Fruit fly (Drosophila melanogaster): ENCODE data around the gene CG13051.

Gene CG13051

DNA sequence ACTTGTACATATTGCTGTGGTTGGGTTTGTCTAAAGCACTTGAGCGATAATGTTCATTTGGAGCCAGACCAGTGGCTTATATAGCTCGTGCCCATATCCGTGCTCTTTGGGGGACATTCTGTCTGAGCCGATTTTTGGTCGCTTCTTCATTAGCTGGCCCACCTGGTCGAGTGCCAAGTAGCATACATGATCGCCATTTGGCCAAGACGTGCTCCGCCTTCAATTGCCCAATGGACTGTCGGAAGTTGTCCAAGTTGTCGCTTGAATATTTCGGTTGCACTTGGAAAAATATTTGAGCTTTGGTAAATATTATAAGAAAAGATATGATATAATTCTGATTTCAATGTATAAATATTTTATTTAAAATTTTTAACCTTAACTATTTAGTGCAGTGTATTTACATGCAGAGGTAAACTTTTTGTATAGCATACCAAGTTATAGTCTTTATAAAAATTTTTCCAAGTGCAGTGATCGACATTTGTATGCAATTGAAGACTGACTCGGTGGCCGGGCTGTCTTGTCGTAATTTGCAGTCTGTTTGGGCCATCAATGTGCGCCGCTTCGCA is 20.5 kb upstream of the CG13051 start, which contains the start of gene CG13047:
Gene CG13047, minus strand, starts transcription at position 51 of the 566 bp plus-strand sequence.
- TF ChIP-seq CG2678 (tag; optimal IDR thresholded peaks at IDR 0.05) (peak; percentile 36), Sox102F (GFP tag; optimal IDR thresholded peaks at IDR 0.05) (peak; percentile 36), nom (GFP tag; optimal IDR thresholded peaks at IDR 0.05) (no peak), chinmo (GFP tag; IDR thresholded peaks at IDR 0.05; ENCODE audit: partially characterized antibody) (0 out of 4 replicates have a peak, but pooled peaks have one; percentile 24), gem (tag; optimal IDR thresholded peaks at IDR 0.05) (peak; percentile 29), dmrt99B (tag; optimal IDR thresholded peaks at IDR 0.05) (peak; percentile 44), CG4707 (GFP tag; optimal IDR thresholded peaks at IDR 0.05) (no peak), Hr51 (GFP tag; optimal IDR thresholded peaks at IDR 0.05) (peak in 1 of 2 experiments; percentile 54), Oli (tag; optimal IDR thresholded peaks at IDR 0.05) (peak; percentile 15), nmo (GFP tag; optimal IDR thresholded peaks at IDR 0.05) (peak; percentile 9), chm (GFP tag; IDR thresholded peaks at IDR 0.05) (no peak), ro (GFP tag; IDR thresholded peaks at IDR 0.05) (no peak), CG2712 (tag; optimal IDR thresholded peaks at IDR 0.05) (peak; percentile 11), CG15269 (tag; optimal IDR thresholded peaks at IDR 0.05) (peak; percentile 28), CG7271 (tag; optimal IDR thresholded peaks at IDR 0.05) (no peak), CG7839 (tag; optimal IDR thresholded peaks at IDR 0.05) (peak; percentile 25), phol (tag; optimal IDR thresholded peaks at IDR 0.05) (peak; percentile 22), unpg (GFP tag; optimal IDR thresholded peaks at IDR 0.05) (peak; percentile 2), row (GFP tag; IDR thresholded peaks at IDR 0.05) (0 out of 3 replicates have a peak, but pooled peaks have one; percentile 11), gfzf (GFP tag; optimal IDR thresholded peaks at IDR 0.05) (no peak), tgo (GFP tag; IDR thresholded peaks at IDR 0.05) (0 out of 3 replicates have a peak, but pooled peaks have one; percentile 21), CG11504 (tag; optimal IDR thresholded peaks at IDR 0.05) (peak; percentile 55), twi (tag; optimal IDR thresholded peaks at IDR 0.05) (no peak), CG13424 (tag; optimal IDR thresholded peaks at IDR 0.05) (peak; percentile 24), Blimp-1 (GFP tag; optimal IDR thresholded peaks at IDR 0.05) (peak; percentile 7), CG17359 (tag; optimal IDR thresholded peaks at IDR 0.05) (peak; percentile 5)

DNA sequence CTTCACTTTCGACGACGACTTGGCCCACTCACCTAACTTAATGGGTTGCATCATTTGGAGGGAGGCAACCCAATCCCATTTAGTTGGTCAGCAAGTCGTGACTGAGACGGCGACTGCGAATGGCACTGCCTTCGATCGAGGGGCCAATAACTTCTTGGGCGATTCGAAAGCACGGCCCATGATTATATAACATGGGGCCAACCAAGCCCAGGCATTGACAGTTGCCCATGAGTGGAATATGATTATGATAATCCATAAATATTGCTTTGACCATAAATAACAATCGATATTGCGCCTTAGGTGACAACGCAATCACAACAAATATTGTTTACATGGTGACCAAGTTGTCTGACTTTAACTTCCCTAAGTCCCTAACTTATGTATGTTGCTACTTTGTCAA is 18.9 kb upstream of the CG13051 start, which contains the start of gene CG13048:
Gene CG13048, minus strand, starts transcription at position 101 of the 400 bp plus-strand sequence.
- TF ChIP-seq Pdp1 (GFP tag; optimal IDR thresholded peaks at IDR 0.05): peak in 1 of 2 experiments; percentile 85
- TF ChIP-seq nmo (GFP tag; optimal IDR thresholded peaks at IDR 0.05): no peak
- no peak for TF ChIP-seq CG12071 (GFP tag; optimal IDR thresholded peaks at IDR 0.05)
- TF ChIP-seq oc (tag; optimal IDR thresholded peaks at IDR 0.05): peak; percentile 31

DNA sequence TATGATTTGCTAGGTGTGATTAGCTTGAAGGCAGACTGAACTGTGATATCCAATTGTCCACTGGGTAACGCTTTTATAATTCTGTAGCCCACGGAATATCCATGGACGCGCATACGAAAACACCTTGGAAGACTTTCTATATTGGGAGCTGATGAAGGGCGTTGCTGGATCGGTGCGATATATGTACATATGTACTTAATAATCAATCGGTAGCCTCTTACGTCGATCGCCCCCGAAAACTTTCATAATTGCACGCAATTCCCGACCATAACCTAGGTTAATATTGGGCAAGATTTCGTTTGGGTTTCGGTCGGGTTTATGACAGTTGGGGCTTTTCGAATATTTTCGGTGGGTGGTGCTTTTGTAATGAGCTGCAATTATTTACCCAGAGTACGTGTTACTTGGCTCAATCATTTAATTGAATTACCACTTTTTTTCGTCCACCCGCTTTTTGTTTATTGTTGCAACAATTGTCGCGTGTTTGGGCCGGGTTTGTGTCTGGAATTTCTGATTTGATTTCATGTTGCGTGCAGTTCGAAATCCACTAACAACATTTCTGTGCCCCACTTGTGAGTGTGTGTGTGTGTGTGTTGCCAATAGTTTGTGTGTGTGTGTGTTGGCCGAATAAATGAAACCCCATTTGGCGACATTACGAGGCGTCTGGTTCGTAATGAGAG is 17.1 kb upstream of the CG13051 start, which contains the start of gene CG13049:
Gene CG13049, minus strand, starts transcription at position 51 of the 677 bp plus-strand sequence.
- TF ChIP-seq gsb-n (tag; optimal IDR thresholded peaks at IDR 0.05) (no peak), nerfin-1 (tag; optimal IDR thresholded peaks at IDR 0.05) (no peak), org-1 (GFP tag; optimal IDR thresholded peaks at IDR 0.05) (no peak), Dfd (GFP tag; optimal IDR thresholded peaks at IDR 0.05) (no peak), pan (optimal IDR thresholded peaks at IDR 0.05) (no peak), pan (GFP tag; optimal IDR thresholded peaks at IDR 0.05 in 1 of 2, IDR thresholded peaks at IDR 0.05 in 1 of 2) (peak in 1 of 2 experiments; percentile 12), kah (GFP tag; optimal IDR thresholded peaks at IDR 0.05) (no peak), gcm2 (GFP tag; optimal IDR thresholded peaks at IDR 0.05) (no peak), CG7372 (GFP tag; IDR thresholded peaks at IDR 0.05) (no peak), CG14441 (GFP tag; IDR thresholded peaks at IDR 0.05) (no peak), Ets65A (GFP tag) (no peak), Taf1 (GFP tag; IDR thresholded peaks at IDR 0.05) (no peak), CG13775 (GFP tag; optimal IDR thresholded peaks at IDR 0.05) (no peak), Med (GFP tag) (no peak), fru (optimal IDR thresholded peaks at IDR 0.05) (no peak), Hr3 (GFP tag; optimal IDR thresholded peaks at IDR 0.05) (no peak), sd (tag; optimal IDR thresholded peaks at IDR 0.05) (peak; percentile 3), CG2678 (tag; optimal IDR thresholded peaks at IDR 0.05) (no peak)

Measured in whole organism, embryonic.